Worm (Caenorhabditis elegans) whole organism, midembryonic: Measurements from ENCODE around the gene nadk-1.

Source experiments
- T22C8.4 ChIP-seq: fragments of 200-800 bp; sonication (Bioruptor generic); IDR thresholded peaks from 2 replicates; pipeline ENCODE4 v1.3.6; 2022; ENCODE audit warnings: missing genetic modification characterization, missing compliant biosample characterization
- cog-1 ChIP-seq: sonication (generic microtip); optimal IDR thresholded peaks from 2 replicates; lab custom pipeline; 2016; ENCODE audit warnings: missing genetic modification characterization, missing compliant biosample characterization
- klf-2 ChIP-seq: fragments of 200-800 bp; sonication (Bioruptor generic); conservative IDR thresholded peaks from 2 replicates; pipeline ENCODE4 v1.3.6; 2022; ENCODE audit warnings: missing genetic modification reagents, missing genetic modification characterization, missing compliant biosample characterization
- med-1 ChIP-seq: sonication (generic microtip); optimal IDR thresholded peaks from 2 replicates; lab custom pipeline; 2017; ENCODE audit warnings: missing genetic modification characterization, mild to moderate bottlenecking, missing compliant biosample characterization, antibody characterized with exemption, missing genetic modification reagents; ENCODE audit not compliant: insufficient read depth
- tab-1 ChIP-seq: fragments of 200-800 bp; sonication (Bioruptor generic); IDR thresholded peaks from 2 replicates; pipeline ENCODE4 v1.3.6; 2022; ENCODE audit warnings: missing genetic modification characterization, missing compliant biosample characterization
- ztf-23 ChIP-seq: fragments of 200-800 bp; sonication (Bioruptor generic); IDR thresholded peaks from 2 replicates; pipeline ENCODE4 v1.3.6; 2022; ENCODE audit warnings: missing genetic modification reagents, missing genetic modification characterization, missing compliant biosample characterization
- ztf-29 ChIP-seq: fragments of 200-800 bp; sonication (Bioruptor generic); IDR thresholded peaks from 2 replicates; pipeline ENCODE4 v1.3.6; 2022; ENCODE audit warnings: missing genetic modification reagents, missing genetic modification characterization, missing compliant biosample characterization

DNA sequence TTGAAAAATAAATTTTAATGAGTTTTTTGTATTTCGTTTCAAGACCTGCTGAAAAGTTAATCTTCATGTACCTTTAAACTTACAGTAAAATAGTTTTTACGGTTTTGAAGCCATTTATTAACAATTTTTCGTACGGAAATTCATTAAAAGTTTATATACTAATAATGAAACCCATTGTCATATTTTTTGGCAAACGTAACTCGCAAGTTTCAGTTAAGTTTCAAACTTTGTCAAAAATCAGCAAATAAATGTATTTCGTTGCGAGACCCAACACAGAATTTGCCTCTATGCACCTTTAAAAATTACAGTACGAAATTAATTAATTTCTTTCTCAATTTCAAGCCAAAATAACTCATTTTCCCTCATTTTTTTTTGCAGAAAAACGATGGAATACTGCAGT is 36.3 kb upstream of the nadk-1 start, which contains the start of gene jtr-1:
- no peak for TF ChIP-seq T22C8.4 (GFP tag; lab: Robert Waterston, UW)
- no peak for TF ChIP-seq ztf-23 (GFP tag; lab: Robert Waterston, UW)
- no peak for TF ChIP-seq ztf-29 (GFP tag; lab: Robert Waterston, UW)
- TF ChIP-seq klf-2 (GFP tag; lab: Robert Waterston, UW): no peak
- no peak for TF ChIP-seq tab-1
- no peak for TF ChIP-seq med-1 (GFP tag; lab: Kevin White, UChicago)
- no peak for TF ChIP-seq cog-1 (tag; lab: Kevin White, UChicago)
